Worm (Caenorhabditis elegans): ENCODE results near the gene Y55D9A.2.

Y55D9A.2 gene

DNA sequence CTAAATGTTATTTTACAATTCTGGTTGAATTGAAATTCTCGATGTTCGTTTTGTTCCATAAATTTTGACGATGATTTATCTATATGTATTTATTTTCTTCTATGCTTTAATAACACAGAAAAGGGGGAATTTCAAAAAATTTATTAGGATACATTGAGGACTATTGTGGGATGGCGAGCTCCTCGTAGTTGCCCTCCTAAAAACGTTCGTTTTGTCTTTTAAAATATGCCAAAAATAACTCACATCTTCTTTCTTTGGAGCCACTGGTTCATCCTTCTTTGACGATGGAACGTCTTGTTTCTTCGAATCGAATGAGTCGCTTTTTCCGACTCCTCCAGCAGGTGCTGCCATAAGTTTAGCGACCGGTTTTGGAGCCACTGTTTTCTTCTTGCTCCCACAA is 34.7 kb downstream of the Y55D9A.2 start:
- TF ChIP-seq ztf-16 (tag; optimal IDR thresholded peaks at IDR 0.05) = no peak
- no peak for TF ChIP-seq unc-3 (GFP tag; conservative IDR thresholded peaks at IDR 0.05)
- no peak for TF ChIP-seq unc-3 (tag; optimal IDR thresholded peaks at IDR 0.05)
- no peak for TF ChIP-seq K09A11.1 (tag; optimal IDR thresholded peaks at IDR 0.05; ENCODE audit: insufficient read depth)
- TF ChIP-seq Y22D7AL.16 (tag; optimal IDR thresholded peaks at IDR 0.05) = no peak
- TF ChIP-seq unc-42 (tag; optimal IDR thresholded peaks at IDR 0.05) = no peak
- TF ChIP-seq madf-2 (tag; optimal IDR thresholded peaks at IDR 0.05) = no peak
- TF ChIP-seq fax-1 (tag; optimal IDR thresholded peaks at IDR 0.05) = no peak
- TF ChIP-seq ceh-34 (tag; optimal IDR thresholded peaks at IDR 0.05) = no peak
- no peak for TF ChIP-seq mec-3 (tag; optimal IDR thresholded peaks at IDR 0.05; ENCODE audit: borderline replicate concordance)
- TF ChIP-seq nhr-232 (tag; optimal IDR thresholded peaks at IDR 0.05) = no peak
- TF ChIP-seq ceh-30 (tag; optimal IDR thresholded peaks at IDR 0.05) = no peak
- no peak for TF ChIP-seq ama-1 (optimal IDR thresholded peaks at IDR 0.05)
- no peak for TF ChIP-seq sox-4 (tag; optimal IDR thresholded peaks at IDR 0.05)
- TF ChIP-seq fkh-10 (GFP tag; optimal IDR thresholded peaks at IDR 0.05) = no peak
- no peak for TF ChIP-seq eyg-1 (tag; optimal IDR thresholded peaks at IDR 0.05)

DNA sequence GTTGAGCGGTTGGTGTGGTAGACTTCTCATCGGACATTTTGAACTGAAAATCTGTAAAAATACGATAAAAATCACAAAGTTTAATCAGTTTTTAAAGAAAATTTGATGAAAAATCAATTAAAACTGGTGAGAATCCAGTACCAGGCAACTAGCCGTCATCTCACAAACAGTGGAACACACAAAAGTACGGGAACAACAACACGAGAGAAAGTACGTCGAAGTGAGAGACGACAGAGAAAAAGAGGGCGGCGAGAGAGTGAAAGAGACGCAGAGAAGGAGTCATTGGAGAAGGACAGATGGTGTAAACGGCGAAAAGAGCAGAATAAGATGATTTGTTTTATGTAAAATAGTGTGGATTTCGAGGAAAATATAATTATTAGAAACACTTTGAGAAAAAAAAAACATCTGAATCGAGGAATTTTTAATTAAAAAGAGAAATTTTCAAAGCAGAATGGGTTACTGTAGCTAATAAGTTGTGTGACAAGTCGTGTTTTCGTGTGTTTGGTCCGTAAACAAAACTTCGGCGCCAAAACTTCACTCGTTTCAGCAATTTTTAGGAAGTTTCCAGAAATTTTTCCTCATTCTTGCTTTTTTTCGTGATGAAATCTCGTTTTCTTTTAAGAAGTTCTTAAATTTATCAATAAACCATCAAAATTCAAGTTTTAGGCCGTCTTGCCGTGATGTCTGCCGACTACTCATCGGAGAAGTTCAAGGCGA is 37.9 kb downstream of the Y55D9A.2 start, which contains the start of the genes hsb-1 and let-99:
hsb-1 (minus strand) TSS at position 51 of the 717 bp plus-strand sequence.
let-99 (plus strand) TSS at position 667 of the 717 bp plus-strand sequence.
- TF ChIP-seq nfya-1 (tag; optimal IDR thresholded peaks at IDR 0.05) (peak; percentile 47), ahr-1 (tag; optimal IDR thresholded peaks at IDR 0.05) (no peak), hlh-30 (tag; optimal IDR thresholded peaks at IDR 0.05; ENCODE audit: insufficient read depth) (no peak), lim-6 (tag; optimal IDR thresholded peaks at IDR 0.05) (no peak), ceh-48 (tag; optimal IDR thresholded peaks at IDR 0.05) (peak; percentile 3), ceh-9 (tag; optimal IDR thresholded peaks at IDR 0.05) (no peak), fax-1 (tag; optimal IDR thresholded peaks at IDR 0.05) (no peak), unc-55 (GFP tag; optimal IDR thresholded peaks at IDR 0.05) (peak; percentile 36), hlh-8 (tag; optimal IDR thresholded peaks at IDR 0.05) (peak; percentile 5), unc-42 (tag; optimal IDR thresholded peaks at IDR 0.05) (peak; percentile 35), ceh-45 (GFP tag; IDR thresholded peaks at IDR 0.05) (no peak), tbx-2 (tag; optimal IDR thresholded peaks at IDR 0.05) (peak; percentile 1), ceh-31 (tag; optimal IDR thresholded peaks at IDR 0.05) (peak; percentile 34)

DNA sequence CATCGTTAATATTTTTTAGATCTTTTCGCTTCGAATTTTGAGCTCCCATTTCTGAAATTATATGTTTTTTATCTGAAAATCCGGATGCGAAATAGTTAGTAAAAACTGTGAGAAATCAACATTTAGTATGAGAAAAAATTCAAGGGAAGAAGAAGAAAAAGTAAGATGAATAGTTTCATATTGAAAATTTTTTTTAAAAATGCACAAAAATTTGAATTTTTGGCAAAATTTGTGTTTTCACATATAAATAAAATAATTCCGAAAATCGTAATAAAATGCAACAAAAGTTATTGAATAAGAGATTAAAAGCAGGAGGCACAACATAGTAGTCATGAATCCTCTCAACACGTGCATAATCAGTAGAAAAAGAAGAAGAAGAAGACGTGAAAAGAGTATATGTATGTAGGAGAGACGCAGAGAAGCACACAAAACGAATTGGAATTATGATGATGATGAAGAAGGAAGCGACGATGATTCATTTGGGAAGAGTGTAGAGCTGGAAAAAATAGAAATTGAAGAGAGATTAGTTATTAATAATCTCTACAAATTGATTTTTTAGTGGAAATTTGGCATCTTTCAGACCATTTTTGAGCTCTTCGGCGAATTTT is 39.2 kb downstream of the Y55D9A.2 start, which contains the start of gene eak-7:
eak-7 (minus strand) TSS at position 51 of the 608 bp plus-strand sequence.
- TF ChIP-seq nfya-1 (tag; optimal IDR thresholded peaks at IDR 0.05) = no peak
- TF ChIP-seq eyg-1 (tag; optimal IDR thresholded peaks at IDR 0.05) = no peak
- TF ChIP-seq ceh-6 (GFP tag; optimal IDR thresholded peaks at IDR 0.05) = no peak
- no peak for TF ChIP-seq pag-3 (tag; optimal IDR thresholded peaks at IDR 0.05; ENCODE audit: borderline replicate concordance)
- TF ChIP-seq pros-1 (tag; optimal IDR thresholded peaks at IDR 0.05) = no peak
- no peak for TF ChIP-seq hlh-13 (GFP tag; optimal IDR thresholded peaks at IDR 0.05)
- no peak for TF ChIP-seq C08G9.2 (tag; optimal IDR thresholded peaks at IDR 0.05)
- TF ChIP-seq ets-4 (tag; optimal IDR thresholded peaks at IDR 0.05) = no peak
- TF ChIP-seq pha-4 (tag; optimal IDR thresholded peaks at IDR 0.05) = no peak
- no peak for TF ChIP-seq ceh-18 (tag; optimal IDR thresholded peaks at IDR 0.05)
- no peak for TF ChIP-seq fkh-10 (GFP tag; optimal IDR thresholded peaks at IDR 0.05)
- TF ChIP-seq pqm-1 (tag; optimal IDR thresholded peaks at IDR 0.05) = no peak
- no peak for TF ChIP-seq ahr-1 (tag; optimal IDR thresholded peaks at IDR 0.05)
- no peak for TF ChIP-seq madf-2 (tag; optimal IDR thresholded peaks at IDR 0.05)
- TF ChIP-seq rnt-1 (tag; optimal IDR thresholded peaks at IDR 0.05) = no peak
- TF ChIP-seq ceh-2 (tag; optimal IDR thresholded peaks at IDR 0.05) = no peak

Data from whole organism, late embryonic.